Worm (Caenorhabditis elegans): ENCODE measurements around the gene xbx-6.
A peak's percentile ranks its signal among the peaks of the same experiment; 100 is the strongest.

Gene xbx-6

DNA sequence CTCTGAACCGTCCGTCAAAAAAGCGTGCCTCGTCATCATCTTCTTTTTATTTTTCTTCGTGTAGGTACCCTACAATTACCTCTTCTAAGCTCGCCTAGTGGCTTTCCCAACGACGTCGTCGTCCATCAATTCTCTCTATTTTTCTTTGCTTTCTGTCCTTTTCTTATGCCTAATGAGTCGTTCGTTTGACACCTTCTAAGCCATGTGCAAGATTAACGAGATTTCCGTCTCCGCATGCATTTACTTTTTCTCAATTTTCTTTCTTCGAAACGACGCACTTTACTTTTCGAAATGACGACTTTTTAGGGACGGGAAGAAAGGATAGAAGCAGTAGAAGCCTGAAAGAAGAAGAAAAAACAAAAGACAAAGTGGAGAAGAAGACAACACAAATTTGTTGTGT is 36.5 kb upstream of the xbx-6 start, which contains the start of gene ZK287.1:
ZK287.1 (plus strand) TSS at position 301 of the 400 bp plus-strand sequence.
- no peak for TF ChIP-seq sem-4 (tag; optimal IDR thresholded peaks at IDR 0.05)
- TF ChIP-seq unc-55 (GFP tag; optimal IDR thresholded peaks at IDR 0.05) = peak; percentile 35
- no peak for TF ChIP-seq lin-11 (tag; optimal IDR thresholded peaks at IDR 0.05)
- no peak for TF ChIP-seq nhr-10 (tag; optimal IDR thresholded peaks at IDR 0.05)
- TF ChIP-seq zag-1 (tag; optimal IDR thresholded peaks at IDR 0.05) = peak; percentile 28
- no peak for TF ChIP-seq nhr-11 (tag; optimal IDR thresholded peaks at IDR 0.05)
- no peak for TF ChIP-seq F13H6.1 (tag; optimal IDR thresholded peaks at IDR 0.05)
- peak; percentile 29 for TF ChIP-seq egl-27 (tag; optimal IDR thresholded peaks at IDR 0.05)
- TF ChIP-seq mbf-1 (tag; optimal IDR thresholded peaks at IDR 0.05) = no peak
- TF ChIP-seq peb-1 (tag; optimal IDR thresholded peaks at IDR 0.05) = no peak
- TF ChIP-seq ZK546.5 (tag; optimal IDR thresholded peaks at IDR 0.05) = no peak
- TF ChIP-seq skn-1 (tag; optimal IDR thresholded peaks at IDR 0.05) = no peak
- TF ChIP-seq ceh-16 (tag; optimal IDR thresholded peaks at IDR 0.05) = no peak

ce11 chrV:9672495-9672894 is 30.4 kb upstream of the xbx-6 start:
- TF ChIP-seq aly-2 (tag; optimal IDR thresholded peaks at IDR 0.05) = no peak
- no peak for TF ChIP-seq dmd-4 (tag; optimal IDR thresholded peaks at IDR 0.05)
- TF ChIP-seq C34F6.9 (tag; optimal IDR thresholded peaks at IDR 0.05) = no peak
- TF ChIP-seq ZK546.5 (tag; optimal IDR thresholded peaks at IDR 0.05) = no peak
- TF ChIP-seq nhr-11 (tag; optimal IDR thresholded peaks at IDR 0.05) = no peak
- no peak for TF ChIP-seq blmp-1 (tag; optimal IDR thresholded peaks at IDR 0.05; ENCODE audit: insufficient read depth)
- TF ChIP-seq gmeb-1 (tag; optimal IDR thresholded peaks at IDR 0.05) = no peak
- no peak for TF ChIP-seq mdl-1 (tag; optimal IDR thresholded peaks at IDR 0.05)
- no peak for TF ChIP-seq zag-1 (tag; optimal IDR thresholded peaks at IDR 0.05)

- TF ChIP-seq sem-4 (tag; optimal IDR thresholded peaks at IDR 0.05) (no peak), C34F6.9 (tag; optimal IDR thresholded peaks at IDR 0.05) (peak; percentile 32), Y55F3AM.14 (GFP tag; optimal IDR thresholded peaks at IDR 0.05) (no peak), mab-5 (tag; optimal IDR thresholded peaks at IDR 0.05) (no peak), nhr-23 (tag; optimal IDR thresholded peaks at IDR 0.05) (no peak), sma-9 (GFP tag; optimal IDR thresholded peaks at IDR 0.05) (no peak), sma-9 (tag; optimal IDR thresholded peaks at IDR 0.05) (no peak), nhr-21 (tag; optimal IDR thresholded peaks at IDR 0.05) (no peak), R02D3.7 (tag; optimal IDR thresholded peaks at IDR 0.05) (no peak)
These were observed 29.5 kb upstream of the xbx-6 start, which contains the start of gene sulp-8 for ce11 chrV:9673199-9673843. Gene sulp-8 (minus strand): TSS chrV:9673667.

DNA sequence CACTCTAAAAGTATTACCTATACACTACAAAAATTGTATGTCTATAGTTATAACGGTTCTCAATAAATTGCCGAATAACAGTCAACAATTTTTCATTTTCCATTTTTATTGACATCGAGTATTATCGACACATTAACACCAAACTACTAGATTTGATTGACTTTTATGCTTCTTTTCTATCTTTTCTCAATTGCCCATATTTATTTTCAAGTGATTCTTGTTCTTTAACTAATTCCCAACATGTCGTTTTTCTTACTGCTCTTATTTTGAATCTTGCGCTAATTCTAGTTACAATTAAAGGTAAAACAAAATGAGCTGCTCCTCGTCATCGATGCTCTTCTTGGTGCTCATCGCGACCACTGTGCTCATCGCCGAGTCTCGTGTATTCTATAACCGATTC is 24.9 kb upstream of the xbx-6 start, which contains the start of gene cthd-1:
cthd-1 (plus strand) TSS at position 301 of the 400 bp plus-strand sequence.
- TF ChIP-seq unc-39 (tag; optimal IDR thresholded peaks at IDR 0.05) (no peak), peb-1 (tag; optimal IDR thresholded peaks at IDR 0.05) (no peak), gmeb-1 (tag; optimal IDR thresholded peaks at IDR 0.05) (no peak), mdl-1 (tag; optimal IDR thresholded peaks at IDR 0.05) (no peak)

ce11 chrV:9679166-9679565 is 23.7 kb upstream of the xbx-6 start, which contains the start of gene ZK287.9:
Gene ZK287.9 (plus strand): TSS chrV:9679357.
- TF ChIP-seq ztf-4 (tag; optimal IDR thresholded peaks at IDR 0.05) (no peak), zag-1 (tag; optimal IDR thresholded peaks at IDR 0.05) (no peak), fos-1 (tag; optimal IDR thresholded peaks at IDR 0.05) (peak; percentile 63)

ce11 chrV:9680260-9680659 is 22.6 kb upstream of the xbx-6 start:
- TF ChIP-seq zag-1 (tag; optimal IDR thresholded peaks at IDR 0.05) (no peak), nhr-23 (tag; optimal IDR thresholded peaks at IDR 0.05) (no peak), nhr-12 (tag; optimal IDR thresholded peaks at IDR 0.05) (no peak), gmeb-1 (tag; optimal IDR thresholded peaks at IDR 0.05) (no peak), nhr-129 (tag; optimal IDR thresholded peaks at IDR 0.05) (no peak), aly-2 (tag; optimal IDR thresholded peaks at IDR 0.05) (no peak), mdl-1 (tag; optimal IDR thresholded peaks at IDR 0.05) (no peak), skn-1 (tag; optimal IDR thresholded peaks at IDR 0.05) (no peak), elt-3 (tag; optimal IDR thresholded peaks at IDR 0.05) (no peak), sma-9 (GFP tag; optimal IDR thresholded peaks at IDR 0.05) (no peak), sma-9 (tag; optimal IDR thresholded peaks at IDR 0.05) (no peak), unc-39 (tag; optimal IDR thresholded peaks at IDR 0.05) (no peak), nhr-25 (tag; optimal IDR thresholded peaks at IDR 0.05) (no peak), R02D3.7 (tag; optimal IDR thresholded peaks at IDR 0.05) (no peak)
